Worm (Caenorhabditis elegans): ENCODE data around the gene trp-1.

Gene trp-1

DNA sequence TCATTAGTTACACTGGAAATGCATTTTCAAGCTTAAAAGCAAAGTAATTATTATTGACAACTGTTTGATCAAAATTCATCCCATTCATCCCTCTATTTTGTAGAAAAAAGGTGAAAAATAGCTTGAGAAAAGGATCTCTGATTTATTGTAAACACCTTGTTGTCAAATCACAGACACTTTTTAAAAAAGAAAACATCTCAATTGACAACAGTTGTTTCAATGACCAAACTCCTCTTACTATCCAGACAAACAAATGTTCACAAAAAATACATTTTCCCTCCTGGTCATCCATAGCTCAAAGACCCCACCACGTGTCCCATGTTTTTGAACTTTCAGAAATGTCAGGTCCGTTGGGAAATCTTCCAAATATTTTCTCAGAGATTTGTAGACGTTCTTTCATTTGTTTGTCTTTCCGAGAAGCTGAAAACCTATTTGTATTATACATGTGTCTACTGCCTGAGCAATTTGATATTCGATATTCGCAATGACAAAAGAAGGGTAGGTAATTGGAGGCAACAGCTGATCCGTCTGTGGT lies at the start of gene trp-1:
trp-1 (plus strand) TSS at position 485 of the 535 bp plus-strand sequence.
- TF ChIP-seq duxl-1 (tag; optimal IDR thresholded peaks at IDR 0.05; ENCODE audit: poor library complexity) = no peak
- peak; percentile 75 for TF ChIP-seq aha-1 (tag)
- TF ChIP-seq set-16 (GFP tag; IDR thresholded peaks at IDR 0.05) = no peak
- TF ChIP-seq unc-62 (GFP tag; optimal IDR thresholded peaks at IDR 0.05 in 1 of 2) = peak in 1 of 2 experiments; percentile 86
- no peak for TF ChIP-seq unc-62 (tag; optimal IDR thresholded peaks at IDR 0.05)
- TF ChIP-seq nhr-41 (GFP tag; IDR thresholded peaks at IDR 0.05) = no peak
- no peak for TF ChIP-seq daf-8 (GFP tag; IDR thresholded peaks at IDR 0.05)
- TF ChIP-seq egl-43 (GFP tag; IDR thresholded peaks at IDR 0.05) = no peak
- peak in 1 of 2 experiments; percentile 96 for TF ChIP-seq daf-16 (GFP tag; optimal IDR thresholded peaks at IDR 0.05)
- no peak for TF ChIP-seq daf-16 (tag; optimal IDR thresholded peaks at IDR 0.05)
- no peak for TF ChIP-seq mxl-3 (GFP tag; optimal IDR thresholded peaks at IDR 0.05)
- no peak for TF ChIP-seq ceh-62 (tag; optimal IDR thresholded peaks at IDR 0.05)

DNA sequence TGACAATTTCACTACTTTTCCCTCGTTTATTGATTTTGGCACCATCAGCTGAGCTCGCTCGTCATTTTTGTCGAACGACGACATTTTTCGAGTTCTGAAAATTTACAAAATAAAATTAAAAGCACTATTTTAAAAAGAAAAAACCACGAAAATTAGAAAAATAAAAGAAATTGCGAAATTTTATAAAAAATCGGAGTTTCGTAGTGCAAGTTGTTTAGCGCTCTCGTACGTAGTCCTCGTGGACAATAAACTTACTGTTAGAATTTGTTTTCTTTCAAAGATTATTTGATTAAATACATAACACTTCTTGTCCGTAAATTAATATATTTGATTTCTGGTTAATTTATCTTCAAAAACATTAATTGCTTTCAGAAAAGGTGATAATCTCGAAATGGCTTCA lies 44.7 kb upstream of the trp-1 start, which contains the start of the genes ess-2 and F42H10.2:
ess-2 (minus strand) TSS at position 99 of the 400 bp plus-strand sequence.
F42H10.2 (plus strand) TSS at position 367 of the 400 bp plus-strand sequence.
- no peak for TF ChIP-seq lim-7 (GFP tag; IDR thresholded peaks at IDR 0.05)
- TF ChIP-seq dve-1 (tag; optimal IDR thresholded peaks at IDR 0.05; ENCODE audit: insufficient read depth) = peak; percentile 53
- peak; percentile 34 for TF ChIP-seq mep-1 (tag; optimal IDR thresholded peaks at IDR 0.05)
- no peak for TF ChIP-seq Y5F2A.4 (GFP tag; optimal IDR thresholded peaks at IDR 0.05)
- TF ChIP-seq mdt-29 (GFP tag; IDR thresholded peaks at IDR 0.05) = no peak
- TF ChIP-seq dmd-6 (GFP tag; IDR thresholded peaks at IDR 0.05) = no peak
- no peak for TF ChIP-seq spr-1 (tag; optimal IDR thresholded peaks at IDR 0.05)
- no peak for TF ChIP-seq F49E8.2 (tag; optimal IDR thresholded peaks at IDR 0.05; ENCODE audit: borderline replicate concordance)
- no peak for TF ChIP-seq hmg-1.1 (GFP tag; IDR thresholded peaks at IDR 0.05)
- no peak for TF ChIP-seq ces-1 (GFP tag; optimal IDR thresholded peaks at IDR 0.05)
- no peak for TF ChIP-seq daf-16 (GFP tag; optimal IDR thresholded peaks at IDR 0.05)
- peak; percentile 27 for TF ChIP-seq daf-16 (tag; optimal IDR thresholded peaks at IDR 0.05)
- no peak for TF ChIP-seq madf-5 (GFP tag; IDR thresholded peaks at IDR 0.05)
- no peak for TF ChIP-seq ceh-28 (tag; optimal IDR thresholded peaks at IDR 0.05)
- TF ChIP-seq nhr-111 (GFP tag; optimal IDR thresholded peaks at IDR 0.05) = no peak
- TF ChIP-seq pha-4 (GFP tag; IDR thresholded peaks at IDR 0.05) = no peak
- no peak for TF ChIP-seq pha-4 (tag; optimal IDR thresholded peaks at IDR 0.05)
- no peak for TF ChIP-seq zag-1 (tag; optimal IDR thresholded peaks at IDR 0.05)
- TF ChIP-seq lir-3 (tag; optimal IDR thresholded peaks at IDR 0.05) = no peak
- no peak for TF ChIP-seq unc-130 (GFP tag; optimal IDR thresholded peaks at IDR 0.05)
- no peak for TF ChIP-seq F37D6.2 (tag; optimal IDR thresholded peaks at IDR 0.05)
- TF ChIP-seq nhr-6 (tag; optimal IDR thresholded peaks at IDR 0.05) = peak; percentile 4
- no peak for TF ChIP-seq rbr-2 (tag; optimal IDR thresholded peaks at IDR 0.05)
- TF ChIP-seq aly-2 (tag; optimal IDR thresholded peaks at IDR 0.05) = no peak
- no peak for TF ChIP-seq T26A8.4 (GFP tag; IDR thresholded peaks at IDR 0.05)
- TF ChIP-seq lsy-2 (tag; optimal IDR thresholded peaks at IDR 0.05) = peak in 1 of 2 experiments; percentile 83
- no peak for TF ChIP-seq madf-9 (GFP tag; conservative IDR thresholded peaks at IDR 0.05)
- TF ChIP-seq lin-15B (tag; optimal IDR thresholded peaks at IDR 0.05) = no peak
- TF ChIP-seq ama-1 (optimal IDR thresholded peaks at IDR 0.05) = no peak
- no peak for TF ChIP-seq D1046.2 (GFP tag; IDR thresholded peaks at IDR 0.05)
- TF ChIP-seq nhr-77 (tag; optimal IDR thresholded peaks at IDR 0.05) = peak; percentile 1
- TF ChIP-seq dpl-1 (GFP tag; optimal IDR thresholded peaks at IDR 0.05) = peak; percentile 44
- TF ChIP-seq T20F7.1 (GFP tag; optimal IDR thresholded peaks at IDR 0.05) = peak; percentile 97
- TF ChIP-seq ceh-82 (tag; optimal IDR thresholded peaks at IDR 0.05) = no peak
- no peak for TF ChIP-seq set-16 (GFP tag; IDR thresholded peaks at IDR 0.05)
- no peak for TF ChIP-seq lin-38 (GFP tag; IDR thresholded peaks at IDR 0.05)
- TF ChIP-seq mes-2 (tag; optimal IDR thresholded peaks at IDR 0.05; ENCODE audit: poor library complexity, severe bottlenecking) = peak; percentile 43
- TF ChIP-seq hif-1 (tag; optimal IDR thresholded peaks at IDR 0.05) = peak in 1 of 2 experiments; percentile 1
- TF ChIP-seq ztf-11 (tag; optimal IDR thresholded peaks at IDR 0.05) = no peak
- TF ChIP-seq hlh-30 (tag; optimal IDR thresholded peaks at IDR 0.05; ENCODE audit: insufficient read depth) = peak; percentile 26
- TF ChIP-seq fos-1 (tag; optimal IDR thresholded peaks at IDR 0.05) = no peak
- TF ChIP-seq snpc-4 (tag; optimal IDR thresholded peaks at IDR 0.05) = no peak
